Fruit fly (Drosophila melanogaster): Measurements from ENCODE around the gene Ufd1.

Gene Ufd1

dm6 chr3L:11091943-11092609 is 30.9 kb downstream of the Ufd1 start (continued):
- TF ChIP-seq OdsH (GFP tag; optimal IDR thresholded peaks at IDR 0.05) (peak; percentile 67), CG10669 (GFP tag; optimal IDR thresholded peaks at IDR 0.05) (peak; percentile 33), Smox (GFP tag; optimal IDR thresholded peaks at IDR 0.05) (peak; percentile 59), pdm3 (GFP tag; optimal IDR thresholded peaks at IDR 0.05) (peak; percentile 66), acj6 (GFP tag; optimal IDR thresholded peaks at IDR 0.05) (peak; percentile 57), ss (GFP tag; optimal IDR thresholded peaks at IDR 0.05) (peak; percentile 21 to 52), vri (GFP tag; optimal IDR thresholded peaks at IDR 0.05) (peak; percentile 95), Hr39 (GFP tag; optimal IDR thresholded peaks at IDR 0.05) (peak; percentile 59), Sox14 (GFP tag; optimal IDR thresholded peaks at IDR 0.05) (peak; percentile 70), Hr4 (GFP tag; optimal IDR thresholded peaks at IDR 0.05) (peak; percentile 7), Ets96B (tag; optimal IDR thresholded peaks at IDR 0.05) (no peak), CG15336 (GFP tag; IDR thresholded peaks at IDR 0.05) (0 out of 2 replicates have a peak, but pooled peaks have one; percentile 28), Met (GFP tag; optimal IDR thresholded peaks at IDR 0.05) (peak; percentile 71), Eip93F (GFP tag; optimal IDR thresholded peaks at IDR 0.05) (no peak), cyc (GFP tag; optimal IDR thresholded peaks at IDR 0.05) (peak; percentile 73), fd85E (GFP tag; optimal IDR thresholded peaks at IDR 0.05) (peak; percentile 40), CG6792 (GFP tag; optimal IDR thresholded peaks at IDR 0.05) (peak; percentile 56), dac (GFP tag; optimal IDR thresholded peaks at IDR 0.05) (no peak), lz (GFP tag; optimal IDR thresholded peaks at IDR 0.05) (peak; percentile 75), Ets21C (GFP tag; optimal IDR thresholded peaks at IDR 0.05) (peak; percentile 42), CG6808 (GFP tag; optimal IDR thresholded peaks at IDR 0.05) (peak; percentile 51), CG10631 (GFP tag; optimal IDR thresholded peaks at IDR 0.05) (peak; percentile 67), CG7368 (GFP tag; optimal IDR thresholded peaks at IDR 0.05) (peak; percentile 54), CG11762 (GFP tag; optimal IDR thresholded peaks at IDR 0.05; ENCODE audit: insufficient read depth) (peak; percentile 21), Eip78C (GFP tag) (peak; percentile 84), eg (GFP tag; IDR thresholded peaks at IDR 0.05) (peak; percentile 51; the same call in 1 of the 3 replicates), Eip75B (GFP tag; optimal IDR thresholded peaks at IDR 0.05) (peak; percentile 58), Blimp-1 (GFP tag; optimal IDR thresholded peaks at IDR 0.05) (peak; percentile 15), Sox15 (GFP tag; optimal IDR thresholded peaks at IDR 0.05) (peak; percentile 14)

dm6 chr3L:11089805-11090440 is 33.1 kb downstream of the Ufd1 start:
- TF ChIP-seq Smox (GFP tag; optimal IDR thresholded peaks at IDR 0.05) (peak; percentile 71), net (GFP tag; optimal IDR thresholded peaks at IDR 0.05) (peak; percentile 84), CG6276 (GFP tag; optimal IDR thresholded peaks at IDR 0.05) (peak; percentile 74), CG11294 (GFP tag; IDR thresholded peaks at IDR 0.05) (no peak; the same call in 1 of the 2 replicates), dac (GFP tag; optimal IDR thresholded peaks at IDR 0.05) (peak; percentile 53), dsx (GFP tag; optimal IDR thresholded peaks at IDR 0.05; ENCODE audit: poor library complexity, severe bottlenecking) (no peak), Eip93F (GFP tag; optimal IDR thresholded peaks at IDR 0.05) (no peak), CG15336 (GFP tag; IDR thresholded peaks at IDR 0.05) (peak; percentile 82), esn (GFP tag; optimal IDR thresholded peaks at IDR 0.05) (peak; percentile 81), cyc (GFP tag; optimal IDR thresholded peaks at IDR 0.05) (peak; percentile 42), CG1621 (tag; optimal IDR thresholded peaks at IDR 0.05) (no peak), Ets21C (GFP tag; optimal IDR thresholded peaks at IDR 0.05) (peak; percentile 56), Sox15 (GFP tag; optimal IDR thresholded peaks at IDR 0.05) (peak; percentile 8), Gug (GFP tag; IDR thresholded peaks at IDR 0.05) (peak; percentile 58), Sox102F (GFP tag; optimal IDR thresholded peaks at IDR 0.05) (peak; percentile 76), Lpt (GFP tag; optimal IDR thresholded peaks at IDR 0.05) (peak; percentile 71), CG6792 (GFP tag; optimal IDR thresholded peaks at IDR 0.05) (peak; percentile 50), pdm3 (GFP tag; optimal IDR thresholded peaks at IDR 0.05) (peak; percentile 73), Eip78C (GFP tag) (peak; percentile 92), Met (GFP tag; optimal IDR thresholded peaks at IDR 0.05) (peak; percentile 78), salr (GFP tag; optimal IDR thresholded peaks at IDR 0.05) (peak in 1 of 2 experiments; percentile 85), Sox14 (GFP tag; optimal IDR thresholded peaks at IDR 0.05) (peak; percentile 69), OdsH (GFP tag; optimal IDR thresholded peaks at IDR 0.05) (peak; percentile 77), ss (GFP tag; optimal IDR thresholded peaks at IDR 0.05) (peak; percentile 28 to 57), CG32006 (GFP tag; optimal IDR thresholded peaks at IDR 0.05) (peak; percentile 90), eg (GFP tag; IDR thresholded peaks at IDR 0.05) (peak; percentile 67), fkh (GFP tag; optimal IDR thresholded peaks at IDR 0.05) (peak; percentile 92), fd59A (GFP tag; optimal IDR thresholded peaks at IDR 0.05) (no peak), CG6163 (GFP tag; IDR thresholded peaks at IDR 0.05) (peak; percentile 65; the same call in 1 of the 3 replicates), CG3032 (tag; optimal IDR thresholded peaks at IDR 0.05) (peak; percentile 11), Eip75B (GFP tag; optimal IDR thresholded peaks at IDR 0.05) (peak; percentile 49), lz (GFP tag; optimal IDR thresholded peaks at IDR 0.05) (peak; percentile 60), CG9139 (GFP tag; optimal IDR thresholded peaks at IDR 0.05) (no peak)

Data from whole organism, prepupa.